Fruit fly (Drosophila melanogaster): Measurements from ENCODE around the gene gudu.

Gene gudu

DNA sequence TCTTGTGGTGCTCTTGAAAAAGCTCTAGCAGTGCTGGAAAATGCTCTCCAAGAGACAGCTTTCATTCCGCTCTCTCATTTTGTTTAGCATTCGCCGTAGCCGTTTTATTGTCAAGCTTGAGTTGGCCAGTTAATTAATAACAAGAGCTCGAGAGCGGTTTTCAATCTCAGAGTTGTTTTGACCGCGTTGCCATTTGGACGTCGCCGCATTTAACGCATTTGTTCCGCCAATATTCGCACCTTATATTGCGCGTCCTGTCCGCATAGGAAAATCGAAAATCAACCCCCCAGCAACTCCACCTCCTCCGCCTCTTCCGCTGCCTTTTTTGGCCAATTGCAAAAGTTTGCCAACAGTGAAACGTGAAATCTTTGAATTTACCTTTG, 49.0 kb downstream of the gudu start, which contains the start of gene CG5973 (continued):
- TF ChIP-seq Hr38 (GFP tag; optimal IDR thresholded peaks at IDR 0.05) (no peak), CG6163 (GFP tag; IDR thresholded peaks at IDR 0.05) (0 out of 3 replicates have a peak, but pooled peaks have one; percentile 33), Sox15 (GFP tag; optimal IDR thresholded peaks at IDR 0.05) (no peak), Hr4 (GFP tag; optimal IDR thresholded peaks at IDR 0.05) (no peak), CG10669 (GFP tag; optimal IDR thresholded peaks at IDR 0.05) (no peak), Lpt (GFP tag; optimal IDR thresholded peaks at IDR 0.05) (no peak), Sox102F (GFP tag; optimal IDR thresholded peaks at IDR 0.05) (no peak), CG8319 (GFP tag; optimal IDR thresholded peaks at IDR 0.05) (no peak), Met (GFP tag; optimal IDR thresholded peaks at IDR 0.05) (no peak), Eip78C (GFP tag) (peak; percentile 26), achi (GFP tag; optimal IDR thresholded peaks at IDR 0.05) (no peak), Ets96B (tag; optimal IDR thresholded peaks at IDR 0.05) (no peak), spab (GFP tag; optimal IDR thresholded peaks at IDR 0.05) (no peak), Hr39 (GFP tag; optimal IDR thresholded peaks at IDR 0.05) (no peak), dac (GFP tag; optimal IDR thresholded peaks at IDR 0.05) (no peak), Sox14 (GFP tag; optimal IDR thresholded peaks at IDR 0.05) (no peak), CG15336 (GFP tag; IDR thresholded peaks at IDR 0.05) (no peak; the same call in 1 of the 2 replicates), dsx (GFP tag; optimal IDR thresholded peaks at IDR 0.05; ENCODE audit: poor library complexity, severe bottlenecking) (peak; percentile 2), CG11902 (GFP tag; optimal IDR thresholded peaks at IDR 0.05) (no peak), ss (GFP tag; optimal IDR thresholded peaks at IDR 0.05) (no peak), CG3919 (GFP tag; optimal IDR thresholded peaks at IDR 0.05) (peak; percentile 15), Eip93F (GFP tag; optimal IDR thresholded peaks at IDR 0.05) (no peak), fd85E (GFP tag; optimal IDR thresholded peaks at IDR 0.05) (no peak), eg (GFP tag; IDR thresholded peaks at IDR 0.05) (no peak)

- TF ChIP-seq CG8632 (GFP tag; optimal IDR thresholded peaks at IDR 0.05): no peak
- peak; percentile 8 for TF ChIP-seq esn (GFP tag; optimal IDR thresholded peaks at IDR 0.05)
- TF ChIP-seq CG34406 (GFP tag; optimal IDR thresholded peaks at IDR 0.05): no peak
- no peak for TF ChIP-seq CG10669 (GFP tag; optimal IDR thresholded peaks at IDR 0.05)
- TF ChIP-seq Eip78C (GFP tag): peak; percentile 43
- TF ChIP-seq CG32006 (GFP tag; optimal IDR thresholded peaks at IDR 0.05): peak; percentile 19
- TF ChIP-seq Hr4 (GFP tag; optimal IDR thresholded peaks at IDR 0.05): no peak
- no peak for TF ChIP-seq Ets21C (GFP tag; optimal IDR thresholded peaks at IDR 0.05)
- no peak for TF ChIP-seq fd59A (GFP tag; optimal IDR thresholded peaks at IDR 0.05)
- TF ChIP-seq Gug (GFP tag; IDR thresholded peaks at IDR 0.05): no peak
- TF ChIP-seq CG11294 (GFP tag; IDR thresholded peaks at IDR 0.05): no peak
- no peak for TF ChIP-seq fd85E (GFP tag; optimal IDR thresholded peaks at IDR 0.05)
- TF ChIP-seq CG1621 (tag; optimal IDR thresholded peaks at IDR 0.05): no peak
- TF ChIP-seq dac (GFP tag; optimal IDR thresholded peaks at IDR 0.05): no peak
- TF ChIP-seq CG11762 (GFP tag; optimal IDR thresholded peaks at IDR 0.05; ENCODE audit: insufficient read depth): no peak
- TF ChIP-seq CG31627 (GFP tag; optimal IDR thresholded peaks at IDR 0.05): no peak
- TF ChIP-seq CG15336 (GFP tag; IDR thresholded peaks at IDR 0.05): 0 out of 2 replicates have a peak, but pooled peaks have one; percentile 16
- TF ChIP-seq CG8319 (GFP tag; optimal IDR thresholded peaks at IDR 0.05): no peak
- TF ChIP-seq CG4318 (GFP tag; optimal IDR thresholded peaks at IDR 0.05): no peak
- no peak for TF ChIP-seq Hr38 (GFP tag; optimal IDR thresholded peaks at IDR 0.05)
- TF ChIP-seq OdsH (GFP tag; optimal IDR thresholded peaks at IDR 0.05): no peak
- TF ChIP-seq CG10631 (GFP tag; optimal IDR thresholded peaks at IDR 0.05): no peak
- TF ChIP-seq dsx (GFP tag; optimal IDR thresholded peaks at IDR 0.05; ENCODE audit: poor library complexity, severe bottlenecking): no peak
- TF ChIP-seq pdm3 (GFP tag; optimal IDR thresholded peaks at IDR 0.05): no peak
- no peak for TF ChIP-seq Met (GFP tag; optimal IDR thresholded peaks at IDR 0.05)
- TF ChIP-seq CG6276 (GFP tag; optimal IDR thresholded peaks at IDR 0.05): no peak
- TF ChIP-seq cyc (GFP tag; optimal IDR thresholded peaks at IDR 0.05): no peak
- TF ChIP-seq Blimp-1 (GFP tag; optimal IDR thresholded peaks at IDR 0.05): no peak
- TF ChIP-seq svp (GFP tag): no peak
- no peak for TF ChIP-seq CG3919 (GFP tag; optimal IDR thresholded peaks at IDR 0.05)
- no peak for TF ChIP-seq eg (GFP tag; IDR thresholded peaks at IDR 0.05)
- TF ChIP-seq vri (GFP tag; optimal IDR thresholded peaks at IDR 0.05): no peak
- no peak for TF ChIP-seq CG6854 (GFP tag; optimal IDR thresholded peaks at IDR 0.05)
- no peak for TF ChIP-seq CG6808 (GFP tag; optimal IDR thresholded peaks at IDR 0.05)
- TF ChIP-seq net (GFP tag; optimal IDR thresholded peaks at IDR 0.05): no peak
- TF ChIP-seq Smox (GFP tag; optimal IDR thresholded peaks at IDR 0.05): no peak
- TF ChIP-seq CG6792 (GFP tag; optimal IDR thresholded peaks at IDR 0.05): no peak
- peak; percentile 34; the same call in 1 of the 3 replicates for TF ChIP-seq CG8119 (GFP tag; IDR thresholded peaks at IDR 0.05)
Observed at dm6 chr2L:7438505-7438904, 50.2 kb downstream of the gudu start.

Measured in whole organism, prepupa.